Worm (Caenorhabditis elegans) whole organism, late embryonic: Measurements from ENCODE around the gene clec-169.

Source experiments
- C38D4.7 ChIP-seq: fragments of 200-800 bp; sonication (Bioruptor generic); optimal IDR thresholded peaks from 2 replicates; lab custom pipeline; 2018; ENCODE audit warnings: mild to moderate bottlenecking, missing genetic modification characterization, moderate library complexity, missing compliant biosample characterization
- K02D7.2 ChIP-seq: sonication (generic microtip); optimal IDR thresholded peaks from 2 replicates; lab custom pipeline; 2017; ENCODE audit warnings: mild to moderate bottlenecking, missing genetic modification characterization, missing compliant biosample characterization
- K09A11.1 ChIP-seq: sonication (generic microtip); optimal IDR thresholded peaks from 2 replicates; lab custom pipeline; 2017; ENCODE audit warnings: antibody characterized with exemption, mild to moderate bottlenecking, missing genetic modification characterization, missing compliant biosample characterization; ENCODE audit not compliant: insufficient read depth
- ahr-1 ChIP-seq: sonication (generic microtip); optimal IDR thresholded peaks from 2 replicates; lab custom pipeline; 2016; ENCODE audit warnings: missing genetic modification characterization, missing compliant biosample characterization
- ama-1 ChIP-seq: fragments of 150-350 bp; optimal IDR thresholded peaks from 2 replicates; lab custom pipeline; 2014
- ceh-14 ChIP-seq: sonication (generic microtip); optimal IDR thresholded peaks from 2 replicates; lab custom pipeline; 2016; ENCODE audit warnings: missing genotype, missing genetic modification characterization, missing compliant biosample characterization
- ceh-18 ChIP-seq: sonication (generic microtip); optimal IDR thresholded peaks from 2 replicates; lab custom pipeline; 2016; ENCODE audit warnings: missing genetic modification characterization, missing compliant biosample characterization
- ceh-19 ChIP-seq: fragments of 200-800 bp; sonication (Bioruptor generic); optimal IDR thresholded peaks from 2 replicates; lab custom pipeline; 2018; ENCODE audit warnings: mild to moderate bottlenecking, missing genetic modification characterization, missing compliant biosample characterization
- ceh-24 ChIP-seq: sonication (generic microtip); optimal IDR thresholded peaks from 2 replicates; lab custom pipeline; 2016; ENCODE audit warnings: mild to moderate bottlenecking, missing genetic modification characterization, missing compliant biosample characterization
- ceh-30 ChIP-seq: fragments of 150-350 bp; optimal IDR thresholded peaks from 2 replicates; lab custom pipeline; 2014; ENCODE audit warnings: missing biosample characterization, missing genetic modification characterization
- ceh-34 ChIP-seq: sonication (generic microtip); optimal IDR thresholded peaks from 2 replicates; lab custom pipeline; 2016; ENCODE audit warnings: mild to moderate bottlenecking, missing genetic modification characterization, missing compliant biosample characterization
- ceh-9 ChIP-seq: sonication (generic microtip); optimal IDR thresholded peaks from 2 replicates; lab custom pipeline; 2016; ENCODE audit warnings: mild to moderate bottlenecking, missing genetic modification characterization, inconsistent platforms, missing compliant biosample characterization
- dmd-4 ChIP-seq: sonication (generic microtip); optimal IDR thresholded peaks from 2 replicates; lab custom pipeline; 2016; ENCODE audit warnings: borderline replicate concordance, missing genetic modification characterization, missing compliant biosample characterization
- ets-4 ChIP-seq: sonication (generic microtip); optimal IDR thresholded peaks from 2 replicates; lab custom pipeline; 2016; ENCODE audit warnings: missing genetic modification characterization, missing compliant biosample characterization
- eyg-1 ChIP-seq: sonication (generic microtip); optimal IDR thresholded peaks from 2 replicates; lab custom pipeline; 2016; ENCODE audit warnings: missing genotype, missing genetic modification characterization, missing compliant biosample characterization
- fkh-10 ChIP-seq: fragments of 150-350 bp; optimal IDR thresholded peaks from 2 replicates; lab custom pipeline; 2014; ENCODE audit warnings: missing biosample characterization, missing genetic modification reagents, missing genetic modification characterization
- fkh-6 ChIP-seq: sonication (generic microtip); optimal IDR thresholded peaks from 2 replicates; lab custom pipeline; 2016; ENCODE audit warnings: missing genetic modification characterization, missing compliant biosample characterization
- gmeb-2 ChIP-seq: sonication (generic microtip); optimal IDR thresholded peaks from 2 replicates; lab custom pipeline; 2016; ENCODE audit warnings: missing genetic modification characterization, inconsistent platforms, missing compliant biosample characterization
- hlh-13 ChIP-seq: fragments of 200-800 bp; sonication (Bioruptor generic); optimal IDR thresholded peaks from 2 replicates; lab custom pipeline; 2018; ENCODE audit warnings: mild to moderate bottlenecking, missing genetic modification characterization, missing compliant biosample characterization
- hlh-30 ChIP-seq: sonication (generic microtip); optimal IDR thresholded peaks from 2 replicates; lab custom pipeline; 2017; ENCODE audit warnings: antibody characterized with exemption, missing genetic modification characterization, missing compliant biosample characterization; ENCODE audit not compliant: insufficient read depth
- hlh-6 ChIP-seq: sonication (generic microtip); optimal IDR thresholded peaks from 2 replicates; lab custom pipeline; 2016; ENCODE audit warnings: missing genotype, missing genetic modification characterization, missing compliant biosample characterization
- lin-11 ChIP-seq: fragments of 200-800 bp; sonication (Bioruptor generic); optimal IDR thresholded peaks from 2 replicates; lab custom pipeline; 2018; ENCODE audit warnings: mild to moderate bottlenecking, missing genetic modification characterization, missing compliant biosample characterization
- mec-3 ChIP-seq: sonication (generic microtip); optimal IDR thresholded peaks from 2 replicates; lab custom pipeline; 2016; ENCODE audit warnings: borderline replicate concordance, missing genetic modification characterization, missing compliant biosample characterization
- nhr-11 ChIP-seq: fragments of 150-350 bp; optimal IDR thresholded peaks from 2 replicates; lab custom pipeline; 2014; ENCODE audit warnings: missing biosample characterization, missing genetic modification characterization
- odd-2 ChIP-seq: sonication (generic microtip); optimal IDR thresholded peaks from 2 replicates; lab custom pipeline; 2017; ENCODE audit warnings: antibody characterized with exemption, mild to moderate bottlenecking, missing genetic modification characterization, missing compliant biosample characterization
- pha-4 ChIP-seq: fragments of 150-350 bp; optimal IDR thresholded peaks from 2 replicates; lab custom pipeline; 2018; ENCODE audit warnings: missing biosample characterization, missing genetic modification reagents, missing genetic modification characterization
- rnt-1 ChIP-seq: sonication (generic microtip); optimal IDR thresholded peaks from 2 replicates; lab custom pipeline; 2016; ENCODE audit warnings: missing genetic modification characterization, missing compliant biosample characterization
- sox-4 ChIP-seq: sonication (generic microtip); optimal IDR thresholded peaks from 2 replicates; lab custom pipeline; 2017; ENCODE audit warnings: mild to moderate bottlenecking, missing genetic modification characterization, inconsistent platforms, missing compliant biosample characterization
- tbx-2 ChIP-seq: sonication (generic microtip); optimal IDR thresholded peaks from 2 replicates; lab custom pipeline; 2016; ENCODE audit warnings: missing genetic modification characterization, missing compliant biosample characterization
- tbx-7 ChIP-seq: sonication (generic microtip); optimal IDR thresholded peaks from 2 replicates; lab custom pipeline; 2016; ENCODE audit warnings: missing genotype, missing genetic modification characterization, missing compliant biosample characterization
- ttx-3 ChIP-seq: sonication (generic microtip); optimal IDR thresholded peaks from 2 replicates; lab custom pipeline; 2016; ENCODE audit warnings: missing genetic modification reagents, missing genetic modification characterization, missing compliant biosample characterization
- unc-42 ChIP-seq: sonication (generic microtip); optimal IDR thresholded peaks from 2 replicates; lab custom pipeline; 2016; ENCODE audit warnings: missing genotype, missing genetic modification characterization, missing compliant biosample characterization
- unc-55 ChIP-seq: sonication (generic microtip); optimal IDR thresholded peaks from 2 replicates; lab custom pipeline; 2017; ENCODE audit warnings: missing biosample characterization, missing genetic modification reagents, missing genetic modification characterization
- ztf-16 ChIP-seq: sonication (generic microtip); optimal IDR thresholded peaks from 2 replicates; lab custom pipeline; 2017; ENCODE audit warnings: missing genetic modification characterization, missing compliant biosample characterization

The clec-169 gene

DNA sequence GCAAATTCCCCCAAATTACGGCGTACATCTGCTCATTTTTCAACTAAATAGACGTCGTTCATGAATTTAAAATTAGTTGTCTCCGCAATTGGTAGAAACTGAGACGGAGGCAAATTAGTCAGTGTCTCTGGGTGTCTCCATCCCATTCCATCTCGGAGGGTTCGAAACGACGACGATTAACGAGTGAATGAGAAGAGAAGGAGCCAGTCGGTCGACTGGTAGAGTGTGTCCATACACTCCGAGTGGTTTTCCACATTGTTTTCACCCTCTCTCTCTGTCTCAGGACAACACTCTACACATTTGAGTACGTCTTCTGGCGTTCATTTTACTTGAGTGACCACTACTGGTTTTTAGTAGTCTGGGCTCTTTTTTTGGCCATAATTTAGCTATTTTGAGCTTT lies 17.8 kb downstream of the clec-169 start:
- TF ChIP-seq ceh-14 (tag; lab: Kevin White, UChicago): peak; percentile 17
- no peak for TF ChIP-seq nhr-11 (tag; lab: Kevin White, UChicago)

DNA sequence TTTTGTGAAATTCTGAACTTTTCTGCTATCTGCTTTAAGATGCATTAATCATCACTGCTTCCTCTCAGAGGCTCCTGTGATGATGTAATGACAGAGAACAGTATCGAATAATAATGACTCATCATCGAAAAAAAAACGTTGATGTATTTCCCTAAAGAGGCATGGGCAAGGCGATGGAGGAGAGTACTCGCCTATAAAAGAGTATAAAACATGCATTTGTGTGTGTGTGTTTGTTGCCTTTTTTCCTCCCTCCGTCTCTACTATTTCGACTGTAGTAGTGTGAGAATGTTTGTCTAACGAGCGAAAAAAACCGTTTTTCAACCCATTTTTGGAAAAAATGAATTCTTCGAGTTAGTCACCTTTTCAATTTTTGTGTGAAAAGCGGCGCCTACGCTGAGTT lies 23.8 kb downstream of the clec-169 start:
- TF ChIP-seq pha-4 (no peak), ztf-16 (no peak), ceh-24 (tag; lab: Kevin White, UChicago) (no peak), unc-55 (GFP tag; lab: Kevin White, UChicago) (no peak), K02D7.2 (tag; lab: Kevin White, UChicago) (no peak), ahr-1 (tag; lab: Kevin White, UChicago) (no peak)

ce11 chrIV:1286549-1286948 lies 25.4 kb downstream of the clec-169 start:
- TF ChIP-seq hlh-13 (GFP tag; lab: Kevin White, UChicago): no peak
- no peak for TF ChIP-seq gmeb-2
- TF ChIP-seq lin-11: no peak
- TF ChIP-seq K09A11.1 (tag; lab: Kevin White, UChicago): no peak
- no peak for TF ChIP-seq unc-42 (tag; lab: Kevin White, UChicago)
- no peak for TF ChIP-seq odd-2 (tag; lab: Kevin White, UChicago)
- TF ChIP-seq ttx-3 (tag; lab: Kevin White, UChicago): no peak
- TF ChIP-seq rnt-1 (tag; lab: Kevin White, UChicago): no peak
- TF ChIP-seq fkh-6 (tag; lab: Kevin White, UChicago): no peak
- TF ChIP-seq ama-1 (lab: Kevin White, UChicago): no peak
- no peak for TF ChIP-seq mec-3 (tag; lab: Kevin White, UChicago)
- no peak for TF ChIP-seq ceh-19 (GFP tag; lab: Kevin White, UChicago)
- no peak for TF ChIP-seq ceh-34 (tag; lab: Kevin White, UChicago)
- TF ChIP-seq ceh-18 (tag; lab: Kevin White, UChicago): no peak
- no peak for TF ChIP-seq C38D4.7 (GFP tag; lab: Kevin White, UChicago)
- no peak for TF ChIP-seq dmd-4 (tag; lab: Kevin White, UChicago)
- TF ChIP-seq, all 69 proteins: peak for 0

- TF ChIP-seq ceh-30 (tag; lab: Kevin White, UChicago): no peak
- TF ChIP-seq fkh-10 (GFP tag; lab: Kevin White, UChicago): no peak
- TF ChIP-seq ahr-1 (tag; lab: Kevin White, UChicago): no peak
- no peak for TF ChIP-seq ceh-34 (tag; lab: Kevin White, UChicago)
- no peak for TF ChIP-seq unc-55 (GFP tag; lab: Kevin White, UChicago)
- TF ChIP-seq tbx-2 (tag; lab: Kevin White, UChicago): no peak
- no peak for TF ChIP-seq eyg-1 (tag; lab: Kevin White, UChicago)
- no peak for TF ChIP-seq ztf-16
- no peak for TF ChIP-seq ets-4 (tag; lab: Kevin White, UChicago)
- no peak for TF ChIP-seq C38D4.7 (GFP tag; lab: Kevin White, UChicago)
- TF ChIP-seq hlh-6: no peak
- TF ChIP-seq hlh-30 (tag; lab: Kevin White, UChicago): no peak
- TF ChIP-seq sox-4 (tag; lab: Kevin White, UChicago): no peak
- TF ChIP-seq K09A11.1 (tag; lab: Kevin White, UChicago): no peak
- TF ChIP-seq ceh-9: no peak
Measured at ce11 chrIV:1289327-1289726, 28.2 kb downstream of the clec-169 start, which contains the start of gene plst-1. Gene plst-1 (plus strand): TSS chrIV:1289627.

- TF ChIP-seq tbx-7 (no peak), eyg-1 (tag; lab: Kevin White, UChicago) (no peak)
Measured at ce11 chrIV:1298984-1299383, 37.9 kb downstream of the clec-169 start.
